Fruit fly (Drosophila melanogaster) whole organism, embryonic: ENCODE measurements around the gene CG14694.

Experiments
- Abd-B ChIP-seq: fragments of 200-800 bp; sonication (Bioruptor generic); optimal IDR thresholded peaks from 2 replicates; lab custom pipeline; 2018; ENCODE audit warnings: missing biosample characterization, mild to moderate bottlenecking, missing genetic modification characterization, moderate library complexity
- CG10431 ChIP-seq: fragments of 200-800 bp; sonication (Bioruptor generic); optimal IDR thresholded peaks from 3 replicates; lab custom pipeline; 2018; ENCODE audit warnings: missing biosample characterization, mild to moderate bottlenecking, missing genetic modification characterization
- CG11247 ChIP-seq: fragments of 200-800 bp; sonication (Bioruptor generic); IDR thresholded peaks from 2 replicates; pipeline ENCODE4 v1.3.6; 2022; ENCODE audit warnings: missing biosample characterization, missing genetic modification characterization
- CG14965 ChIP-seq: fragments of 200-800 bp; sonication (Bioruptor generic); optimal IDR thresholded peaks from 2 replicates; lab custom pipeline; 2016; ENCODE audit warnings: missing biosample characterization, missing genetic modification characterization, borderline replicate concordance
- CG15479 ChIP-seq: fragments of 200-800 bp; sonication (Bioruptor generic); optimal IDR thresholded peaks from 3 replicates; lab custom pipeline; 2019; ENCODE audit warnings: missing biosample characterization, mild to moderate bottlenecking, missing genetic modification characterization, moderate library complexity
- CG1603 ChIP-seq: fragments of 200-800 bp; sonication (Bioruptor generic); optimal IDR thresholded peaks from 2 replicates; lab custom pipeline; 2019; ENCODE audit warnings: missing biosample characterization, mild to moderate bottlenecking, missing genetic modification characterization, moderate library complexity
- CG17186 ChIP-seq: fragments of 200-800 bp; sonication (Bioruptor generic); optimal IDR thresholded peaks from 3 replicates; lab custom pipeline; 2017; ENCODE audit warnings: missing biosample characterization, missing genetic modification reagents, missing genetic modification characterization
- CG17361 ChIP-seq: fragments of 200-800 bp; sonication (Bioruptor generic); IDR thresholded peaks from 3 replicates; pipeline ENCODE4 v1.3.6; 2022; ENCODE audit warnings: missing biosample characterization, missing genetic modification characterization
- CG2712 ChIP-seq: fragments of 200-800 bp; optimal IDR thresholded peaks from 3 replicates; lab custom pipeline; 2019; ENCODE audit warnings: missing biosample characterization, mild to moderate bottlenecking, missing genetic modification characterization, moderate library complexity
- CG34376 ChIP-seq: fragments of 200-800 bp; sonication (Bioruptor generic); optimal IDR thresholded peaks from 2 replicates; lab custom pipeline; 2018; ENCODE audit warnings: missing biosample characterization, mild to moderate bottlenecking, missing genetic modification characterization
- CG5245 ChIP-seq: fragments of 200-800 bp; sonication (Bioruptor generic); optimal IDR thresholded peaks from 3 replicates; lab custom pipeline; 2016; ENCODE audit warnings: missing biosample characterization, missing genetic modification characterization
- CG7357 ChIP-seq: fragments of 200-800 bp; sonication (Bioruptor generic); IDR thresholded peaks from 3 replicates; pipeline ENCODE4 v1.3.6; 2022; ENCODE audit warnings: missing biosample characterization, missing genetic modification characterization
- CG7839 ChIP-seq: fragments of 200-800 bp; sonication (Bioruptor generic); optimal IDR thresholded peaks from 3 replicates; lab custom pipeline; 2018; ENCODE audit warnings: missing biosample characterization, mild to moderate bottlenecking, missing genetic modification characterization, moderate library complexity
- CG8478 ChIP-seq: fragments of >200 bp; optimal IDR thresholded peaks from 2 replicates; lab custom pipeline; 2018
- CG8765 ChIP-seq: fragments of 200-800 bp; sonication (Bioruptor generic); IDR thresholded peaks from 2 replicates; pipeline ENCODE4 v1.3.6; 2022; ENCODE audit warnings: missing biosample characterization, missing genetic modification characterization
- CG9437 ChIP-seq: fragments of 200-800 bp; sonication (Bioruptor generic); optimal IDR thresholded peaks from 2 replicates; lab custom pipeline; 2018; ENCODE audit warnings: missing biosample characterization, mild to moderate bottlenecking, missing genetic modification characterization
- CG9797 ChIP-seq: fragments of 200-800 bp; sonication (Bioruptor generic); optimal IDR thresholded peaks from 3 replicates; lab custom pipeline; 2018; ENCODE audit warnings: missing biosample characterization, mild to moderate bottlenecking, missing genetic modification characterization
- CG9876 ChIP-seq: fragments of 200-800 bp; sonication (Bioruptor generic); optimal IDR thresholded peaks from 2 replicates; lab custom pipeline; 2016; ENCODE audit warnings: missing biosample characterization, missing genetic modification characterization
- CoRest ChIP-seq: fragments of 200-800 bp; sonication (Bioruptor generic); optimal IDR thresholded peaks from 3 replicates; lab custom pipeline; 2018; ENCODE audit warnings: missing biosample characterization, mild to moderate bottlenecking, missing genetic modification characterization, moderate library complexity
- Dad ChIP-seq: fragments of 200-800 bp; sonication (Bioruptor generic); optimal IDR thresholded peaks from 3 replicates; lab custom pipeline; 2016; ENCODE audit warnings: missing biosample characterization, missing genetic modification characterization
- Ets97D ChIP-seq: fragments of 200-800 bp; sonication (Bioruptor generic); optimal IDR thresholded peaks from 3 replicates; lab custom pipeline; 2016; ENCODE audit warnings: missing biosample characterization, missing genetic modification characterization
- HLH54F ChIP-seq: fragments of 200-800 bp; sonication (Bioruptor generic); optimal IDR thresholded peaks from 3 replicates; lab custom pipeline; 2016; ENCODE audit warnings: missing biosample characterization, missing genetic modification characterization
- Hr78 ChIP-seq, 2 experiments: fragments of 200-800 bp in 1 of 2; fragments of >200 bp in 1 of 2; sonication (Bioruptor generic) in 1 of 2; optimal IDR thresholded peaks; 2 replicates each; lab custom pipeline; 2017 to 2019; ENCODE audit warnings: missing biosample characterization in 2 of 2, missing genetic modification characterization in 2 of 2, mild to moderate bottlenecking in 1 of 2, moderate library complexity in 1 of 2
- Pdp1 ChIP-seq, 2 experiments: fragments of 200-800 bp; sonication (Bioruptor generic); optimal IDR thresholded peaks; 3 replicates each; lab custom pipeline; 2016; ENCODE audit warnings: missing biosample characterization in 2 of 2, missing genetic modification characterization in 2 of 2, mild to moderate bottlenecking in 1 of 2, moderate library complexity in 1 of 2
- Sox102F ChIP-seq: fragments of 200-800 bp; sonication (Bioruptor generic); optimal IDR thresholded peaks from 2 replicates; lab custom pipeline; 2018; ENCODE audit warnings: missing biosample characterization, mild to moderate bottlenecking, missing genetic modification characterization, moderate library complexity
- Stat92E ChIP-seq, 3 experiments: fragments of >200 bp in 2 of 3; fragments of 200-800 bp in 1 of 3; sonication (Bioruptor generic) in 1 of 3; optimal IDR thresholded peaks; 2 replicates each; lab custom pipeline; 2017 to 2019; ENCODE audit warnings: missing biosample characterization in 3 of 3, missing genetic modification characterization in 3 of 3, mild to moderate bottlenecking in 1 of 3, moderate library complexity in 1 of 3
- aop ChIP-seq: fragments of 200-800 bp; sonication (Bioruptor generic); IDR thresholded peaks from 2 replicates; pipeline ENCODE4 v1.3.6; 2022; ENCODE audit warnings: missing biosample characterization, missing genetic modification characterization
- cato ChIP-seq: fragments of 200-800 bp; sonication (Bioruptor generic); optimal IDR thresholded peaks from 2 replicates; lab custom pipeline; 2016; ENCODE audit warnings: missing biosample characterization, missing genetic modification characterization, borderline replicate concordance
- chinmo ChIP-seq: fragments of 200-800 bp; sonication (Bioruptor generic); IDR thresholded peaks from 4 replicates; pipeline ENCODE4 v1.3.6; 2022; ENCODE audit warnings: missing biosample characterization, missing genetic modification characterization; ENCODE audit not compliant: partially characterized antibody
- corto ChIP-seq: fragments of 200-800 bp; sonication (Bioruptor generic); optimal IDR thresholded peaks from 2 replicates; lab custom pipeline; 2016; ENCODE audit warnings: missing biosample characterization, mild to moderate bottlenecking, missing genetic modification characterization, moderate library complexity
- crc ChIP-seq: fragments of 200-800 bp; sonication (Bioruptor generic); optimal IDR thresholded peaks from 2 replicates; lab custom pipeline; 2016; ENCODE audit warnings: missing biosample characterization, missing genetic modification characterization
- cwo ChIP-seq: fragments of 200-800 bp; sonication (Bioruptor generic); optimal IDR thresholded peaks from 3 replicates; lab custom pipeline; 2017; ENCODE audit warnings: missing biosample characterization, missing genetic modification characterization, mild to moderate bottlenecking, moderate library complexity, missing genetic modification reagents
- gfzf ChIP-seq: fragments of 200-800 bp; sonication (Bioruptor generic); optimal IDR thresholded peaks from 2 replicates; lab custom pipeline; 2016; ENCODE audit warnings: missing biosample characterization, mild to moderate bottlenecking, missing genetic modification characterization, moderate library complexity
- grn ChIP-seq: fragments of 200-800 bp; sonication (Bioruptor generic); optimal IDR thresholded peaks from 3 replicates; lab custom pipeline; 2017; ENCODE audit warnings: missing biosample characterization, missing genetic modification characterization
- ham ChIP-seq: fragments of 200-800 bp; sonication (Bioruptor generic); IDR thresholded peaks from 2 replicates; pipeline ENCODE4 v1.3.6; 2022; ENCODE audit warnings: missing biosample characterization, missing genetic modification characterization
- hkb ChIP-seq, 2 experiments: fragments of 200-800 bp in 1 of 2; fragments of >200 bp in 1 of 2; sonication (Bioruptor generic) in 1 of 2; IDR thresholded peaks in 1 of 2; optimal IDR thresholded peaks in 1 of 2; 2 replicates each; pipeline versions ENCODE4 v1.3.6 to Lab custom; 2017 to 2022; ENCODE audit warnings: missing biosample characterization in 1 of 2, missing genetic modification characterization in 1 of 2
- onecut ChIP-seq: fragments of 200-800 bp; sonication (Bioruptor generic); IDR thresholded peaks from 2 replicates; pipeline ENCODE4 v1.3.6; 2022; ENCODE audit warnings: missing biosample characterization, missing genetic modification characterization
- pnt ChIP-seq: fragments of 200-800 bp; sonication (Bioruptor generic); optimal IDR thresholded peaks from 3 replicates; lab custom pipeline; 2016; ENCODE audit warnings: missing biosample characterization, missing genetic modification characterization
- ranshi ChIP-seq: fragments of 200-800 bp; sonication (Bioruptor generic); IDR thresholded peaks from 2 replicates; pipeline ENCODE4 v1.3.6; 2022; ENCODE audit warnings: missing biosample characterization, missing genetic modification characterization
- sens ChIP-seq: fragments of 200-800 bp; sonication (Bioruptor generic); peaks from one replicate; lab custom pipeline; 2016; ENCODE audit warnings: missing biosample characterization, missing genetic modification characterization
- sima ChIP-seq: fragments of 200-800 bp; sonication (Bioruptor generic); optimal IDR thresholded peaks from 2 replicates; lab custom pipeline; 2016; ENCODE audit warnings: missing biosample characterization, missing genetic modification characterization
- sug ChIP-seq: fragments of 200-800 bp; optimal IDR thresholded peaks from 2 replicates; lab custom pipeline; 2019; ENCODE audit warnings: missing biosample characterization, mild to moderate bottlenecking, missing genetic modification characterization, moderate library complexity
- wek ChIP-seq: fragments of 200-800 bp; sonication (Bioruptor generic); optimal IDR thresholded peaks from 3 replicates; lab custom pipeline; 2018; ENCODE audit warnings: missing biosample characterization, mild to moderate bottlenecking, missing genetic modification characterization, moderate library complexity
- zfh1 ChIP-seq: fragments of 200-800 bp; sonication (Bioruptor generic); IDR thresholded peaks from 3 replicates; pipeline ENCODE4 v1.3.6; 2022; ENCODE audit warnings: missing biosample characterization, missing genetic modification characterization

The CG14694 gene

dm6 chr3R:10881824-10882559, 22.4 kb upstream of the CG14694 start, which contains the start of gene Tpc1 (continued):
- no peak for TF ChIP-seq CG14965 (GFP tag; lab: Kevin White, UChicago)
- peak; percentile 16 for TF ChIP-seq CG1603
- peak; percentile 26 for TF ChIP-seq CG9797 (GFP tag; lab: Kevin White, UChicago)
- no peak for TF ChIP-seq CG5245
- TF ChIP-seq Pdp1 (GFP tag; optimal IDR thresholded peaks at IDR 0.05; lab: Kevin White, UChicago), result peak in 1 of 2 experiments; percentile 93

- TF ChIP-seq aop (GFP tag; lab: Robert Waterston, UW) (no peak), Ets97D (GFP tag; lab: Kevin White, UChicago) (no peak), zfh1 (GFP tag; lab: Robert Waterston, UW) (0 out of 3 replicates have a peak, but pooled peaks have one; percentile 14), ham (GFP tag; lab: Robert Waterston, UW) (no peak), chinmo (GFP tag; lab: Robert Waterston, UW) (0 out of 4 replicates have a peak, but pooled peaks have one; percentile 34), hkb (optimal IDR thresholded peaks at IDR 0.05; lab: Kevin White, UChicago) (no peak), hkb (GFP tag; IDR thresholded peaks at IDR 0.05; lab: Robert Waterston, UW) (peak; percentile 15; the same call in 1 of the 2 replicates)
Measured at dm6 chr3R:10879219-10879618, 19.6 kb upstream of the CG14694 start, which contains the start of gene CG14695. TSS of gene CG14695 (minus strand) at chr3R:10879319.

DNA sequence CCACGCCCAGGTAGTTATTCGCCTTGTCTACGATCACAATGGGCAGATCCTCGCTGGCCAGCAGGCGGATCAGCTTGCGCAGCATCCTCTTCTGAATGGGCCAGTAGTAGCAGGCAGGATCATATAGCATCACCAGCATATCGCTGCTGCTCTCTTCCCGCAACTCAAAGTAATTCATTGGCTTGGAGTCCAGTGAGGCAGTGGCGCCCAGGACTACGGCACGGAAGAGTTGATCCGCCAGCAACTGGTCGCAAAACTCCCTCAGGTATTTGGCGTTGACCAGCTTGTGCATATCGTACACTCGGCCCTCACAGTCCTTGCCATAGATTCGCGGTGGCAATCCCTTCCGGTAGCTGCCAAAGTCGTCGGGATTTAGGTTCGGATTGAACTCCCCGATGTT, 19.0 kb upstream of the CG14694 start:
- TF ChIP-seq CG7357, result no peak
- TF ChIP-seq sima (GFP tag; lab: Kevin White, UChicago), result no peak
- no peak for TF ChIP-seq Stat92E (GFP tag; optimal IDR thresholded peaks at IDR 0.05; lab: Kevin White, UChicago)
- peak; percentile 52 for TF ChIP-seq CG8478
- no peak for TF ChIP-seq Abd-B (GFP tag; lab: Kevin White, UChicago)
- 0 out of 2 replicates have a peak, but pooled peaks have one; percentile 4 for TF ChIP-seq ranshi
- TF ChIP-seq crc (GFP tag; lab: Kevin White, UChicago), result no peak
- no peak for TF ChIP-seq onecut
- no peak for TF ChIP-seq Dad (GFP tag; lab: Kevin White, UChicago)
- TF ChIP-seq CoRest (tag; lab: Kevin White, UChicago), result no peak
- no peak for TF ChIP-seq pnt (GFP tag; lab: Kevin White, UChicago)
- no peak for TF ChIP-seq wek (GFP tag; lab: Kevin White, UChicago)

DNA sequence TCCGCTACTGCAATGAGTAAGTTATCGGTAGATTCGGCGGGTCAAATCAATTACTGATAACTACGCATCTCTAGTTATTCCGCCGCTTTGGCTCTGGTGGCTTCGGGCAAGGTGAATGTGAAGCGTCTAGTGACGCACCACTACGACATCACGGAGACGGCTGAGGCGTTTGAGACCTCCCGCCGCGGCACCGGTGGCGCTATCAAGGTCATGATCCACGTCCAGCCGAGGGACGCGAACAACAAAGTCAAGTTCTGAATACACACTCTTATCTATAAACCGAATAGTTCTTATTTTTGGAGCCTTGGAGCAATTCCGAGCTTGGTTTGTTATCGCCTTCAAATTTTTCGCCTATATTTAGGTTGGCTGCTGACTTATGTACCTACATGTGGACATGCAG, 18.2 kb upstream of the CG14694 start:
- TF ChIP-seq CG17361 (GFP tag; lab: Robert Waterston, UW) (no peak), gfzf (no peak), CG17186 (no peak), Sox102F (no peak), CG11247 (GFP tag; lab: Robert Waterston, UW) (no peak), cwo (peak; percentile 27), CG15479 (no peak), CG9437 (GFP tag; lab: Kevin White, UChicago) (no peak), corto (GFP tag; lab: Kevin White, UChicago) (no peak), CG7839 (no peak), sug (peak; percentile 90), cato (GFP tag; lab: Kevin White, UChicago) (no peak), CG9876 (no peak), sens (GFP tag; lab: Kevin White, UChicago) (peak; percentile 47), HLH54F (no peak), CG8765 (no peak), grn (GFP tag; lab: Kevin White, UChicago) (peak; percentile 19), CG2712 (no peak), CG34376 (GFP tag; lab: Kevin White, UChicago) (peak; percentile 68), CG10431 (GFP tag; lab: Kevin White, UChicago) (no peak), Hr78 (GFP tag; optimal IDR thresholded peaks at IDR 0.05; lab: Kevin White, UChicago) (peak in 1 of 2 experiments; percentile 27)
